Worm (Caenorhabditis elegans): ENCODE data around the gene ubc-24.

ubc-24 gene

DNA sequence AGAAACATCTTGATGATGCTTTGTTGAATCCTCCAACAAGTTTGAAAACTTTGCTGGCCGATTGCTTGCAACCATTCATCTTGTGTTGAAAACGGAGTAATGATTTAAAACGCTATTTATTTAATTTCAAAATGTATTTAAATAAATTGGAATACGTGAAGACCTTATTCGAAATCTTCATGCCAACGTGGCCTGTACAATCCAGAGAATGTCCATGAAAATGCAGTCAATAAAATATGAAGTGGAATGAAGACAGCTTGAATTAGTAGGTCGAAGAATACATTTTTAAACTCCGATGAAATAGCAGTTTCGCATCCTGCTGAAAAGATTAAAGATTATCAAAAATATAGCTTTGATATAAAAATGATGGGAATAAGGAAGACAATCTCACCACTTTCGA lies 49.1 kb downstream of the ubc-24 start, which contains the start of gene F22B5.5:
TSS of gene F22B5.5 (minus strand) at position 101 of the 400 bp plus-strand sequence.
- TF ChIP-seq unc-39 (tag; optimal IDR thresholded peaks at IDR 0.05) (no peak), nhr-77 (tag; optimal IDR thresholded peaks at IDR 0.05) (no peak), egl-27 (tag; optimal IDR thresholded peaks at IDR 0.05) (no peak), snpc-4 (tag; optimal IDR thresholded peaks at IDR 0.05) (no peak), alr-1 (tag; optimal IDR thresholded peaks at IDR 0.05) (no peak), peb-1 (tag; optimal IDR thresholded peaks at IDR 0.05) (no peak), ama-1 (optimal IDR thresholded peaks at IDR 0.05) (no peak), crh-2 (tag; optimal IDR thresholded peaks at IDR 0.05) (no peak), elt-1 (tag; optimal IDR thresholded peaks at IDR 0.05) (no peak), nhr-129 (tag; optimal IDR thresholded peaks at IDR 0.05) (no peak), zag-1 (tag; optimal IDR thresholded peaks at IDR 0.05) (no peak), mbf-1 (tag; optimal IDR thresholded peaks at IDR 0.05) (no peak), unc-62 (GFP tag; optimal IDR thresholded peaks at IDR 0.05) (no peak), nhr-237 (tag; optimal IDR thresholded peaks at IDR 0.05) (no peak)

DNA sequence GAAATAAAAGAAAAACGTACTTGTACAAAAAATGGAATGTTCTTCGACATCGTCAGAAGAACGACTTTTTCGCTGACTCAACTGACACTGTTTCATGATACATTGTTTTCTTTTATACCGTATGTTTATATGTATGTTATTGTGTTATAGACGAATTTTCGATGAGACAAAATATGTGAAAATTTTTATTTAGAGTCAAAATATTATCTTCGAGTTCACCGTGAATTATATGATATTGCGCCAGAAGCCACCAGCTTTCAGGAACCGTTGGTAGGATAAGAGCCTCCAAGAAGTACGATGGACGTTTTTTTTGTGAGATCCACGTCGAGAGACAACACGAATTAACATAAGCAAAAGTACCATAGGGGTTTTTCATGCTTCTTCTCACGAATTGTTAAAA lies 50.7 kb downstream of the ubc-24 start, which contains the start of gene F22B5.6:
TSS of gene F22B5.6 (minus strand) at position 101 of the 400 bp plus-strand sequence.
- no peak for TF ChIP-seq nhr-23 (tag; optimal IDR thresholded peaks at IDR 0.05)
- no peak for TF ChIP-seq dmd-4 (tag; optimal IDR thresholded peaks at IDR 0.05)
- no peak for TF ChIP-seq nhr-6 (tag; optimal IDR thresholded peaks at IDR 0.05)
- TF ChIP-seq unc-39 (tag; optimal IDR thresholded peaks at IDR 0.05): no peak
- no peak for TF ChIP-seq unc-62 (GFP tag; optimal IDR thresholded peaks at IDR 0.05)
- no peak for TF ChIP-seq peb-1 (tag; optimal IDR thresholded peaks at IDR 0.05)
- no peak for TF ChIP-seq sma-9 (GFP tag; optimal IDR thresholded peaks at IDR 0.05)
- TF ChIP-seq sma-9 (tag; optimal IDR thresholded peaks at IDR 0.05): no peak
- TF ChIP-seq nhr-21 (tag; optimal IDR thresholded peaks at IDR 0.05): no peak
- TF ChIP-seq egl-27 (tag; optimal IDR thresholded peaks at IDR 0.05): no peak
- no peak for TF ChIP-seq mdl-1 (tag; optimal IDR thresholded peaks at IDR 0.05)
- no peak for TF ChIP-seq ama-1 (optimal IDR thresholded peaks at IDR 0.05)
- TF ChIP-seq mab-5 (tag; optimal IDR thresholded peaks at IDR 0.05): no peak
- TF ChIP-seq elt-3 (tag; optimal IDR thresholded peaks at IDR 0.05): no peak
- no peak for TF ChIP-seq sem-4 (tag; optimal IDR thresholded peaks at IDR 0.05)
- TF ChIP-seq zag-1 (tag; optimal IDR thresholded peaks at IDR 0.05): no peak
- TF ChIP-seq crh-2 (tag; optimal IDR thresholded peaks at IDR 0.05): no peak
- no peak for TF ChIP-seq alr-1 (tag; optimal IDR thresholded peaks at IDR 0.05)

All from whole organism, L2 larva.